Worm (Caenorhabditis elegans): ENCODE measurements around the gene K12H4.7.

ce11 chrIII:8051838-8052237 is 957 bp upstream of the K12H4.7 start:
- no peak for TF ChIP-seq unc-62 (GFP tag; optimal IDR thresholded peaks at IDR 0.05)
- TF ChIP-seq lin-13 (tag; optimal IDR thresholded peaks at IDR 0.05), result no peak
- no peak for TF ChIP-seq mep-1 (tag; optimal IDR thresholded peaks at IDR 0.05)
- TF ChIP-seq unc-39 (tag; optimal IDR thresholded peaks at IDR 0.05), result no peak
- TF ChIP-seq ztf-11 (tag; optimal IDR thresholded peaks at IDR 0.05), result no peak
- no peak for TF ChIP-seq elt-3 (tag; optimal IDR thresholded peaks at IDR 0.05)
- no peak for TF ChIP-seq lsy-2 (tag; optimal IDR thresholded peaks at IDR 0.05)

Measured in whole organism, mixed stage, embryonic.